Worm (Caenorhabditis elegans): ENCODE measurements around the gene smi-1.

ce11 chrIII:1921136-1921680, 43.0 kb downstream of the smi-1 start:
- TF ChIP-seq him-1 (tag; optimal IDR thresholded peaks at IDR 0.05) (no peak), Y53F4B.3 (GFP tag; IDR thresholded peaks at IDR 0.05) (no peak), tbp1 (GFP tag; optimal IDR thresholded peaks at IDR 0.05) (peak; percentile 68)
